Fruit fly (Drosophila melanogaster): ENCODE data around the gene CG9497.

dm6 chr2L:6306895-6307294 lies 41.3 kb downstream of the CG9497 start:
- TF ChIP-seq CG8478 (optimal IDR thresholded peaks at IDR 0.05) (no peak), CTCF (optimal IDR thresholded peaks at IDR 0.05) (no peak)
